Fruit fly (Drosophila melanogaster) S2 (cell line): ENCODE data around the gene Or92a.

ENCODE experiments used
- CG8478 ChIP-seq: fragments of >200 bp; optimal IDR thresholded peaks from 2 replicates; lab custom pipeline; 2018
- CTCF ChIP-seq, 2 experiments: fragments of >200 bp; optimal IDR thresholded peaks; 2 replicates each; lab custom pipeline; 2018

DNA sequence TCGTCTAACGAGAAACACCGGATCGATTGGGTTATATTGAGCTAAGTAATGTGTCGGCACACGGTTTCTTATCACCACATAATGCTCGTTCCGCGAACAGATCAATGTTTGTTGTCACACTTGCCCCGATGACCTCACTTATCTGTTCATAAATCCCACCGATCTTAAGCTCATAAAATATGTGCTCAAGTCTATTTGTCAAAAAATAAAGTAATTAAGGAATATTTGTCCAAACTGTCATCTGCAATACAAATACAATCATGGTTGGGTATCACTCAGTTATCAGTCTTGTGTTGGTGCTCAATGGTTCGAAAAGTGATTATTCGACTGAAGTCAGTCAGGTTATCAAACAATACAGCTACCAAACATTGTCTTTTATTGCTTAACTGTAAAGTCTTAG lies 43.7 kb downstream of the Or92a start:
- TF ChIP-seq CTCF (optimal IDR thresholded peaks at IDR 0.05; lab: Kevin White, UChicago) = no peak
- TF ChIP-seq CG8478 (lab: Kevin White, UChicago) = no peak
